Worm (Caenorhabditis elegans): ENCODE measurements around the gene spe-36.

The spe-36 gene

DNA sequence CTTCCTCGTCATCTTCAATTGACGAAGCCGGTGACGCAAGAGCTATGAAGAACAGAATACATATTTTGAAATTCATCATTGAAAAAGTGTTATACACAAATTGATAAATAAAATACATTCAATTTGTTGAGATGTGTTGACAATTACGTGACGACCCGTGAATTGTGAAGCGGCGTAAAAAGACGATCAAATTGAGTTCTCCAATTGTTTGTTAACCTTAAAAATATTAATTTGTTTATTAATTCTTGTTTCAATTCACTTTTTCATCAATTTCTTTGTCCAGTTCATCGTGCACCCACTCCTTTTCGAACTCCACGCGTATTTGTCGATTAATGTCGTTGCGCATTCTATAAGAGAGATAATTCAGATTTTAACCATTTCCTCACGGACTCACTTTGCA, at the start of gene spe-36:
spe-36 (minus strand) TSS at position 101 of the 400 bp plus-strand sequence.
- no peak for TF ChIP-seq tbx-11 (GFP tag; IDR thresholded peaks at IDR 0.05)
- TF ChIP-seq hmbx-1 (tag; optimal IDR thresholded peaks at IDR 0.05): no peak
- no peak for TF ChIP-seq pes-1 (GFP tag; IDR thresholded peaks at IDR 0.05)
- no peak for TF ChIP-seq ceh-36 (tag; optimal IDR thresholded peaks at IDR 0.05)
- no peak for TF ChIP-seq aly-1 (tag; optimal IDR thresholded peaks at IDR 0.05)
- no peak for TF ChIP-seq scrt-1 (GFP tag; IDR thresholded peaks at IDR 0.05)
- TF ChIP-seq ets-7 (tag; optimal IDR thresholded peaks at IDR 0.05): no peak
- no peak for TF ChIP-seq tbx-37 (GFP tag; conservative IDR thresholded peaks at IDR 0.05)
- no peak for TF ChIP-seq hnd-1 (tag; optimal IDR thresholded peaks at IDR 0.05)
- TF ChIP-seq B0310.2 (tag; optimal IDR thresholded peaks at IDR 0.05): no peak
- TF ChIP-seq ama-1 (optimal IDR thresholded peaks at IDR 0.05): no peak

DNA sequence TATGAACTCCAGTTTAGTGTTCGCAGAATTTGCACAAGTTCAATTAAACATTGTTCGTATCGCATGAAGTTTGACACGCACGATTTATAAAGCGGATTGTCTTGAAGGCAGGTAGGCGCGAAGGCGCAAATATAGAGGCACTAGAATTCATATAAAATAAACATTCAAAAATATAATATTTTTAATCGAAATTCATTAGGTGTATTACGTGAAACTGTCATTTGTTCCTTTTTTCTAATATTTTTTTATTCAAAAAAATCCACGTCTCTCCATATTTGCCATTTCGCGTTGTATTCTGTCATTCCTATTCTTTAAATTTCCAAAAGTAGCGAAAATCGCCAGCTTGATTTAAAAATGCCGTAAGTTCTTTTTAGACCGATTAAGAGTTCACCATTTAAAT, 49.7 kb upstream of the spe-36 start, which contains the start of gene ZK809.1:
ZK809.1 (plus strand) TSS at position 301 of the 400 bp plus-strand sequence.
- TF ChIP-seq tra-4 (tag; optimal IDR thresholded peaks at IDR 0.05): no peak
- TF ChIP-seq flt-1 (GFP tag; IDR thresholded peaks at IDR 0.05): no peak
- TF ChIP-seq ceh-36 (tag; optimal IDR thresholded peaks at IDR 0.05): no peak
- TF ChIP-seq tbx-37 (GFP tag; conservative IDR thresholded peaks at IDR 0.05): no peak
- no peak for TF ChIP-seq sea-1 (GFP tag; conservative IDR thresholded peaks at IDR 0.05)
- TF ChIP-seq hmg-4 (GFP tag; optimal IDR thresholded peaks at IDR 0.05): no peak
- no peak for TF ChIP-seq ets-7 (tag; optimal IDR thresholded peaks at IDR 0.05)
- TF ChIP-seq ceh-13 (GFP tag; optimal IDR thresholded peaks at IDR 0.05): no peak
- TF ChIP-seq ama-1 (optimal IDR thresholded peaks at IDR 0.05): no peak
- no peak for TF ChIP-seq tbx-11 (GFP tag; IDR thresholded peaks at IDR 0.05)
- no peak for TF ChIP-seq hmbx-1 (tag; optimal IDR thresholded peaks at IDR 0.05)
- no peak for TF ChIP-seq aly-1 (tag; optimal IDR thresholded peaks at IDR 0.05)
- TF ChIP-seq pes-1 (GFP tag; IDR thresholded peaks at IDR 0.05): no peak
- TF ChIP-seq hnd-1 (tag; optimal IDR thresholded peaks at IDR 0.05): no peak
- TF ChIP-seq B0310.2 (tag; optimal IDR thresholded peaks at IDR 0.05): no peak

DNA sequence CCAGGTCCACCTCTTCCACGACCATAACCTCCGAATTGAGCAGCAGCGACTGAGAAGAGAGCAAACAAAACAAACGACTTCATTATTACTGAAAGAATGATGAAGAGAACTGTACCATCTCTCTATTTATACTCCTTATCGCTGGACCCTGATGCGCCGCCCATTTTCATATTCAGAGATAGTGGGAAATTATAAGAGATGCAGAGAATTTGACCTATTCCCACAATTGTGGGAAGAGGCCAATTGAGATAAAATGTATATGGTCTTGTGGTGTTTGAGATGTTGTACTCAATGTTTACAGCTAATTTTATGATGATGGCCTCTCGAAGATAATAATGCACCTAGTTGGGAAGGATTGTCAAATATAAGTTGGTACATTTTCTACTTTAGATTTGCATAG, 48.9 kb upstream of the spe-36 start, which contains the start of gene ttr-50:
ttr-50 (minus strand) TSS at position 101 of the 400 bp plus-strand sequence.
- no peak for TF ChIP-seq hnd-1 (tag; optimal IDR thresholded peaks at IDR 0.05)
- no peak for TF ChIP-seq aly-1 (tag; optimal IDR thresholded peaks at IDR 0.05)
- TF ChIP-seq pes-1 (GFP tag; IDR thresholded peaks at IDR 0.05): no peak
- no peak for TF ChIP-seq B0310.2 (tag; optimal IDR thresholded peaks at IDR 0.05)
- TF ChIP-seq tbx-37 (GFP tag; conservative IDR thresholded peaks at IDR 0.05): no peak
- TF ChIP-seq F13C5.2 (tag; optimal IDR thresholded peaks at IDR 0.05): no peak
- TF ChIP-seq hmg-4 (GFP tag; optimal IDR thresholded peaks at IDR 0.05): no peak
- TF ChIP-seq sea-1 (GFP tag; conservative IDR thresholded peaks at IDR 0.05): no peak
- no peak for TF ChIP-seq ceh-36 (tag; optimal IDR thresholded peaks at IDR 0.05)
- TF ChIP-seq tbx-11 (GFP tag; IDR thresholded peaks at IDR 0.05): no peak
- no peak for TF ChIP-seq ets-7 (tag; optimal IDR thresholded peaks at IDR 0.05)
- TF ChIP-seq tra-4 (tag; optimal IDR thresholded peaks at IDR 0.05): no peak
- no peak for TF ChIP-seq hmbx-1 (tag; optimal IDR thresholded peaks at IDR 0.05)
- TF ChIP-seq ceh-13 (GFP tag; optimal IDR thresholded peaks at IDR 0.05): no peak
- TF ChIP-seq scrt-1 (GFP tag; IDR thresholded peaks at IDR 0.05): no peak
- no peak for TF ChIP-seq ama-1 (optimal IDR thresholded peaks at IDR 0.05)
- TF ChIP-seq flt-1 (GFP tag; IDR thresholded peaks at IDR 0.05): no peak

DNA sequence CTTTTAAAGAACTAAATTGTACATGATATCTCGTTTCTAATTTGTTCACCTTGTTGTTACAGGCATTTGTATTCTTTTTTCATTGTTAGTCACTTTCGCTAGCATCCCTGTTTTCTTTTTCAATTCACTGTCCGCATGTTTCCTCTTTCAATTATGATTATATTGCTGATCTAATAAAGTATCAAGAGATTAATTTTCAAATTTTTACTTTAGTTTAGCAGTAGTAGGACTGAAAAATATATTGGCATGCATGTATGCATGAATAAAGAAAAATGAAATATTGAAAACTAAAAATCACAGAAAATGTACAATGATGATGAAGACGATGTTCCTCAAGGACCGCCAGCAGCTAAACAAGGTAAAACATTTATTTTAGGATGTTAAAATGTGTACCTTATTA, 46.0 kb upstream of the spe-36 start, which contains the start of gene rbm-17:
rbm-17 (plus strand) TSS at position 301 of the 400 bp plus-strand sequence.
- no peak for TF ChIP-seq scrt-1 (GFP tag; IDR thresholded peaks at IDR 0.05)
- TF ChIP-seq ceh-13 (GFP tag; optimal IDR thresholded peaks at IDR 0.05): no peak
- no peak for TF ChIP-seq F13C5.2 (tag; optimal IDR thresholded peaks at IDR 0.05)
- TF ChIP-seq aly-1 (tag; optimal IDR thresholded peaks at IDR 0.05): no peak
- TF ChIP-seq ets-7 (tag; optimal IDR thresholded peaks at IDR 0.05): no peak
- TF ChIP-seq B0310.2 (tag; optimal IDR thresholded peaks at IDR 0.05): no peak
- no peak for TF ChIP-seq tra-4 (tag; optimal IDR thresholded peaks at IDR 0.05)
- TF ChIP-seq ceh-36 (tag; optimal IDR thresholded peaks at IDR 0.05): no peak
- no peak for TF ChIP-seq flt-1 (GFP tag; IDR thresholded peaks at IDR 0.05)
- no peak for TF ChIP-seq hmbx-1 (tag; optimal IDR thresholded peaks at IDR 0.05)
- no peak for TF ChIP-seq pes-1 (GFP tag; IDR thresholded peaks at IDR 0.05)
- no peak for TF ChIP-seq tbx-37 (GFP tag; conservative IDR thresholded peaks at IDR 0.05)
- no peak for TF ChIP-seq hnd-1 (tag; optimal IDR thresholded peaks at IDR 0.05)
- TF ChIP-seq sea-1 (GFP tag; conservative IDR thresholded peaks at IDR 0.05): no peak
- TF ChIP-seq tbx-11 (GFP tag; IDR thresholded peaks at IDR 0.05): no peak
- TF ChIP-seq ama-1 (optimal IDR thresholded peaks at IDR 0.05): no peak
- no peak for TF ChIP-seq hmg-4 (GFP tag; optimal IDR thresholded peaks at IDR 0.05)

DNA sequence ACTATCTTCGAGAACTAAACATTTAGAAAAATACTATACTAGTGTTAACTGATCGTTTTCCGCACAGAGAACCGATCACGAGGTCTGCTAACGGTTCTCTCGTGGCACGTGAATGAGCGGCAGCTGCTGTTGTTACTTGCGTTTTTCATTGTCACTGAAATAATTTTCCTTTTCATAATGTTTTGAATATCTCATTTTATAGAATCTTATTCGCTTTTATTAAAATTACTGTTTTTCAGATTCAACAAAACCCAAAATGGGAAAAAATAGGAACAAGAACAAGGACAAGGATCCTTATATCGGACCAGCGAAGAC, 44.3 kb upstream of the spe-36 start, which contains the start of gene F58B3.6:
F58B3.6 (plus strand) TSS at position 240 of the 315 bp plus-strand sequence.
- TF ChIP-seq hmg-4 (GFP tag; optimal IDR thresholded peaks at IDR 0.05) (no peak), scrt-1 (GFP tag; IDR thresholded peaks at IDR 0.05) (no peak), B0310.2 (tag; optimal IDR thresholded peaks at IDR 0.05) (no peak), ceh-13 (GFP tag; optimal IDR thresholded peaks at IDR 0.05) (no peak), sea-1 (GFP tag; conservative IDR thresholded peaks at IDR 0.05) (no peak), flt-1 (GFP tag; IDR thresholded peaks at IDR 0.05) (no peak), ama-1 (optimal IDR thresholded peaks at IDR 0.05) (no peak), tbx-11 (GFP tag; IDR thresholded peaks at IDR 0.05) (no peak), aly-1 (tag; optimal IDR thresholded peaks at IDR 0.05) (no peak), ets-7 (tag; optimal IDR thresholded peaks at IDR 0.05) (no peak), pes-1 (GFP tag; IDR thresholded peaks at IDR 0.05) (no peak), ceh-36 (tag; optimal IDR thresholded peaks at IDR 0.05) (no peak), tbx-37 (GFP tag; conservative IDR thresholded peaks at IDR 0.05) (no peak), F13C5.2 (tag; optimal IDR thresholded peaks at IDR 0.05) (no peak), hmbx-1 (tag; optimal IDR thresholded peaks at IDR 0.05) (no peak), hnd-1 (tag; optimal IDR thresholded peaks at IDR 0.05) (no peak), tra-4 (tag; optimal IDR thresholded peaks at IDR 0.05) (no peak)

DNA sequence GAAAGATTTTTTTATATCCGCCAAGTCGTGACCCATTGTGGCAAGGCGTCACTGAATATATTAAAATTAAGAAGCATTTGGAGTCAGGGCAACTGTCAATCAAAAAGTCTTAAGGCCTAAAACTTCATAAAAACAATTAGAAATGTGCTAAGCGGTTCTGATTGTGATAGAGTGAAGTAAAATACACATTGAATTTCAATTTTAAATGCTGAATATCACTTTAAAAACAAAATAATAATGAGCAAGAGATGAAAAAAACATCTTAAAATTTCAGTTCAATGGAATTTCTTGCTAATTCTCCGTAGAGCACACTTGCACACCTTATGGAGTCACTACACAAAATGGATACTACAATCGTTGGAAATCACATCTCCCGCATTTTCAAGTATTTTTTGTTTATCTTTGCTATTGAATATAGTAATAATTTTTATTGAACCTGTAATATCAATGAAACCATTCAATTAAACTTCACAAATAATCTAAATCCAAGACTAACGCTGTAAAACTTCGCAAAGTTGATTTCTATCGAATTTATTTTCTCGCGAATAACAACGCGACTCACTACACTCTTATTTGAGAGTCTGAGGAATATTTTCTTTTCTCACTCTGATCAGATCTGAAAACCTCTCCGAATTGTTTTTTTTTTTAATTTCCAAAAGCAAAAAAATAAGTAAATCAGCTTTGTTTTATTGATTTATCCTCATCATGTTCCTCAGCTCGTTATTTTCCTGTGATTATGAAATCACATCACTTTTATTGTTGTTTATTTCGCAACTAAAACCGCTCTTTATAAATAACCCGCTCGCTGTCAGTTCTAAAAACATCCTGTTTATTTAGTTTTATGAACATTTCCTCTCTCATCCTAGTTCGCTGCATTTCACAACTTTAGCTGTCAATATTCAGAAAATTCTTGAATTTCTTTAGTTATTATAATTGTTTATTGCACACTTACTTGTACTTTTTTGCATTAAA, 43.7 kb upstream of the spe-36 start, which contains the start of gene mars-1:
mars-1 (minus strand) TSS at position 51 of the 972 bp plus-strand sequence.
- TF ChIP-seq tbx-37 (GFP tag; conservative IDR thresholded peaks at IDR 0.05) (peak; percentile 31; the same call in 1 of the 2 replicates), ceh-13 (GFP tag; optimal IDR thresholded peaks at IDR 0.05) (no peak), F13C5.2 (tag; optimal IDR thresholded peaks at IDR 0.05) (peak; percentile 11), ceh-36 (tag; optimal IDR thresholded peaks at IDR 0.05) (no peak), tbx-11 (GFP tag; IDR thresholded peaks at IDR 0.05) (no peak), flt-1 (GFP tag; IDR thresholded peaks at IDR 0.05) (no peak)

All from whole organism, early embryonic.